Worm (Caenorhabditis elegans) whole organism, young adult: ENCODE measurements around the gene B0454.5.

ENCODE experiments used
- F55B11.4 ChIP-seq: sonication (generic microtip); optimal IDR thresholded peaks from 2 replicates; lab custom pipeline; 2016; ENCODE audit warnings: missing compliant biosample characterization, missing genetic modification characterization, borderline replicate concordance; ENCODE audit not compliant: insufficient read depth
- Y53F4B.3 ChIP-seq: fragments of 200-800 bp; sonication (Bioruptor generic); IDR thresholded peaks from 2 replicates; pipeline ENCODE4 v1.3.6; 2022; ENCODE audit warnings: missing genetic modification reagents, missing genetic modification characterization, missing compliant biosample characterization
- Y56A3A.18 ChIP-seq: fragments of 200-800 bp; sonication (Bioruptor generic); IDR thresholded peaks from 2 replicates; pipeline ENCODE4 v1.3.6; 2022; ENCODE audit warnings: missing genetic modification reagents, missing genetic modification characterization, missing compliant biosample characterization
- Y67H2A.10 ChIP-seq: fragments of 200-800 bp; sonication (Bioruptor generic); conservative IDR thresholded peaks from 2 replicates; pipeline ENCODE4 v1.3.6; 2022; ENCODE audit warnings: missing genetic modification reagents, missing genetic modification characterization, missing compliant biosample characterization
- attf-5 ChIP-seq: fragments of 200-800 bp; sonication (Bioruptor generic); optimal IDR thresholded peaks from 2 replicates; lab custom pipeline; 2018; ENCODE audit warnings: mild to moderate bottlenecking, missing genetic modification characterization, missing compliant biosample characterization
- attf-6 ChIP-seq: fragments of 200-800 bp; sonication (Bioruptor generic); IDR thresholded peaks from 2 replicates; pipeline ENCODE4 v1.3.6; 2022; ENCODE audit warnings: missing genetic modification reagents, missing genetic modification characterization, missing compliant biosample characterization
- bed-1 ChIP-seq: fragments of 200-800 bp; sonication (Bioruptor generic); IDR thresholded peaks from 2 replicates; pipeline ENCODE4 v1.3.6; 2022; ENCODE audit warnings: missing genetic modification reagents, missing genetic modification characterization, missing compliant biosample characterization
- ccch-3 ChIP-seq: fragments of 200-800 bp; sonication (Bioruptor generic); optimal IDR thresholded peaks from 2 replicates; lab custom pipeline; 2018; ENCODE audit warnings: mild to moderate bottlenecking, missing genetic modification characterization, missing compliant biosample characterization
- cebp-2 ChIP-seq: fragments of 200-800 bp; sonication (Bioruptor generic); IDR thresholded peaks from 2 replicates; pipeline ENCODE4 v1.3.6; 2022; ENCODE audit warnings: missing genetic modification characterization, missing compliant biosample characterization
- ceh-100 ChIP-seq: fragments of 200-800 bp; sonication (Bioruptor generic); IDR thresholded peaks from 2 replicates; pipeline ENCODE4 v1.3.6; 2022; ENCODE audit warnings: missing genetic modification reagents, missing genetic modification characterization, missing compliant biosample characterization
- ceh-40 ChIP-seq: fragments of 200-800 bp; sonication (Bioruptor generic); IDR thresholded peaks from 2 replicates; pipeline ENCODE4 v1.3.6; 2022; ENCODE audit warnings: missing genetic modification characterization, missing compliant biosample characterization
- dpl-1 ChIP-seq: fragments of 150-350 bp; optimal IDR thresholded peaks from 2 replicates; lab custom pipeline; 2014; ENCODE audit warnings: missing biosample characterization, missing genetic modification reagents, missing genetic modification characterization
- egl-18 ChIP-seq: fragments of 200-800 bp; sonication (Bioruptor generic); IDR thresholded peaks from 2 replicates; pipeline ENCODE4 v1.3.6; 2022; ENCODE audit warnings: missing genetic modification reagents, missing genetic modification characterization, missing compliant biosample characterization
- egl-44 ChIP-seq: fragments of 200-800 bp; sonication (Bioruptor generic); IDR thresholded peaks from 2 replicates; pipeline ENCODE4 v1.3.6; 2022; ENCODE audit warnings: missing genetic modification reagents, missing genetic modification characterization, missing compliant biosample characterization
- egrh-3 ChIP-seq: fragments of 200-800 bp; sonication (Bioruptor generic); IDR thresholded peaks from 2 replicates; pipeline ENCODE4 v1.3.6; 2022; ENCODE audit warnings: missing genetic modification reagents, missing genetic modification characterization, missing compliant biosample characterization
- hmg-1.2 ChIP-seq: fragments of 200-800 bp; sonication (Bioruptor generic); IDR thresholded peaks from 2 replicates; pipeline ENCODE4 v1.3.6; 2022; ENCODE audit warnings: missing genetic modification reagents, missing genetic modification characterization, missing compliant biosample characterization
- hsf-1 ChIP-seq: fragments of 200-800 bp; sonication (Bioruptor generic); IDR thresholded peaks from 2 replicates; pipeline ENCODE4 v1.3.6; 2022; ENCODE audit warnings: missing genetic modification reagents, missing genetic modification characterization, missing compliant biosample characterization
- lag-1 ChIP-seq: fragments of 200-800 bp; sonication (Bioruptor generic); IDR thresholded peaks from 2 replicates; pipeline ENCODE4 v1.3.6; 2022; ENCODE audit warnings: missing genetic modification reagents, missing genetic modification characterization, missing compliant biosample characterization
- let-526 ChIP-seq: fragments of 200-800 bp; sonication (Bioruptor generic); IDR thresholded peaks from 2 replicates; pipeline ENCODE4 v1.3.6; 2022; ENCODE audit warnings: missing genetic modification reagents, missing genetic modification characterization, missing compliant biosample characterization
- lin-26 ChIP-seq: fragments of 200-800 bp; sonication (Bioruptor generic); IDR thresholded peaks from 2 replicates; pipeline ENCODE4 v1.3.6; 2022; ENCODE audit warnings: missing genetic modification reagents, missing genetic modification characterization, missing compliant biosample characterization
- lin-35 ChIP-seq, 3 experiments: fragments of 150-350 bp in 2 of 3; sonication (generic microtip) in 1 of 3; optimal IDR thresholded peaks; 2 replicates each; lab custom pipeline; 2014 to 2018; ENCODE audit warnings: missing biosample characterization in 3 of 3, missing genetic modification characterization in 3 of 3, missing genetic modification reagents in 3 of 3
- lin-54 ChIP-seq: fragments of 200-800 bp; sonication (Bioruptor generic); optimal IDR thresholded peaks from 2 replicates; lab custom pipeline; 2018; ENCODE audit warnings: mild to moderate bottlenecking, missing genetic modification characterization, missing compliant biosample characterization
- lir-1 ChIP-seq: fragments of 200-800 bp; sonication (Bioruptor generic); conservative IDR thresholded peaks from 2 replicates; pipeline ENCODE4 v1.3.6; 2022; ENCODE audit warnings: missing genetic modification reagents, missing genetic modification characterization, missing compliant biosample characterization
- madf-6 ChIP-seq: fragments of 200-800 bp; sonication (Bioruptor generic); IDR thresholded peaks from 2 replicates; pipeline ENCODE4 v1.3.6; 2022; ENCODE audit warnings: missing genetic modification reagents, missing genetic modification characterization, missing compliant biosample characterization
- madf-8 ChIP-seq: fragments of 200-800 bp; sonication (Bioruptor generic); conservative IDR thresholded peaks from 2 replicates; pipeline ENCODE4 v1.3.6; 2022; ENCODE audit warnings: missing genetic modification reagents, missing genetic modification characterization, missing compliant biosample characterization
- mcd-1 ChIP-seq: fragments of 200-800 bp; sonication (Bioruptor generic); IDR thresholded peaks from 2 replicates; pipeline ENCODE4 v1.3.6; 2022; ENCODE audit warnings: missing genetic modification reagents, missing genetic modification characterization, missing compliant biosample characterization
- mes-4 ChIP-seq: sonication (generic microtip); optimal IDR thresholded peaks from 2 replicates; lab custom pipeline; 2016; ENCODE audit warnings: missing genotype, missing genetic modification characterization, missing compliant biosample characterization
- nfya-1 ChIP-seq: sonication (generic microtip); optimal IDR thresholded peaks from 2 replicates; lab custom pipeline; 2017; ENCODE audit warnings: antibody characterized with exemption, missing compliant biosample characterization, missing genetic modification characterization, borderline replicate concordance; ENCODE audit not compliant: insufficient read depth
- nfyb-1 ChIP-seq: fragments of 200-800 bp; sonication (Bioruptor generic); IDR thresholded peaks from 2 replicates; pipeline ENCODE4 v1.3.6; 2022; ENCODE audit warnings: missing genetic modification reagents, missing genetic modification characterization, missing compliant biosample characterization
- nhr-80 ChIP-seq: sonication (generic microtip); optimal IDR thresholded peaks from 2 replicates; lab custom pipeline; 2016; ENCODE audit warnings: missing genetic modification characterization, missing compliant biosample characterization
- pha-4 ChIP-seq: fragments of 150-350 bp; sonication (generic microtip); optimal IDR thresholded peaks from 2 replicates; lab custom pipeline; 2014; ENCODE audit warnings: missing biosample characterization, missing genetic modification reagents, missing genetic modification characterization
- rec-8 ChIP-seq, 2 experiments: sonication (generic microtip); optimal IDR thresholded peaks; 2 replicates each; lab custom pipeline; 2016; ENCODE audit warnings: mild to moderate bottlenecking in 2 of 2, missing genetic modification characterization in 2 of 2, missing genetic modification reagents in 2 of 2, missing genotype in 2 of 2, missing biosample characterization in 1 of 2, missing compliant biosample characterization in 1 of 2, moderate library complexity in 1 of 2
- rpc-1 ChIP-seq, 2 experiments: fragments of 150-350 bp in 1 of 2; sonication (generic microtip) in 1 of 2; optimal IDR thresholded peaks; 2 replicates each; lab custom pipeline; 2014 to 2018; ENCODE audit warnings: missing biosample characterization in 1 of 2, missing genetic modification characterization in 1 of 2, missing genetic modification reagents in 1 of 2, missing genotype in 1 of 2
- snpc-1.1 ChIP-seq: sonication (generic microtip); optimal IDR thresholded peaks from 2 replicates; lab custom pipeline; 2017; ENCODE audit warnings: missing genetic modification characterization, mild to moderate bottlenecking, missing compliant biosample characterization, antibody characterized with exemption, moderate library complexity, missing genotype, missing genetic modification reagents; ENCODE audit not compliant: insufficient read depth
- snpc-1.3 ChIP-seq: sonication (generic microtip); optimal IDR thresholded peaks from 2 replicates; lab custom pipeline; 2017; ENCODE audit warnings: missing genetic modification characterization, mild to moderate bottlenecking, missing compliant biosample characterization, antibody characterized with exemption, moderate library complexity, missing genotype, missing genetic modification reagents; ENCODE audit not compliant: insufficient read depth
- snpc-3.4 ChIP-seq: sonication (generic microtip); optimal IDR thresholded peaks from 2 replicates; lab custom pipeline; 2017; ENCODE audit warnings: missing genetic modification characterization, mild to moderate bottlenecking, missing compliant biosample characterization, antibody characterized with exemption, moderate library complexity, missing genotype, missing genetic modification reagents
- snpc-4 ChIP-seq, 5 experiments: fragments of 150-350 bp in 1 of 5; sonication (generic microtip) in 4 of 5; optimal IDR thresholded peaks; 2 replicates each; lab custom pipeline; 2014 to 2018; ENCODE audit warnings: missing genetic modification characterization in 5 of 5, missing biosample characterization in 3 of 5, antibody characterized with exemption in 2 of 5, mild to moderate bottlenecking in 2 of 5, missing compliant biosample characterization in 2 of 5, missing genotype in 2 of 5, moderate library complexity in 2 of 5, missing genetic modification reagents in 1 of 5
- unc-130 ChIP-seq: sonication (generic microtip); optimal IDR thresholded peaks from 2 replicates; lab custom pipeline; 2016; ENCODE audit warnings: missing genetic modification reagents, missing genetic modification characterization, missing compliant biosample characterization
- xnd-1 ChIP-seq: sonication (generic microtip); optimal IDR thresholded peaks from 2 replicates; lab custom pipeline; 2016; ENCODE audit warnings: missing genotype, missing genetic modification reagents, missing genetic modification characterization, missing compliant biosample characterization
- zfh-2 ChIP-seq: fragments of 200-800 bp; sonication (Bioruptor generic); conservative IDR thresholded peaks from 2 replicates; pipeline ENCODE4 v1.3.6; 2022; ENCODE audit warnings: missing genetic modification reagents, missing genetic modification characterization, missing compliant biosample characterization
- ztf-18 ChIP-seq: sonication (generic microtip); optimal IDR thresholded peaks from 2 replicates; lab custom pipeline; 2016; ENCODE audit warnings: missing genotype, mild to moderate bottlenecking, missing genetic modification characterization, missing compliant biosample characterization
- ztf-22 ChIP-seq: fragments of 200-800 bp; sonication (Bioruptor generic); optimal IDR thresholded peaks from 2 replicates; lab custom pipeline; 2018; ENCODE audit warnings: mild to moderate bottlenecking, missing genetic modification characterization, moderate library complexity, missing compliant biosample characterization
- ztf-28 ChIP-seq: fragments of 200-800 bp; sonication (Bioruptor generic); IDR thresholded peaks from 2 replicates; pipeline ENCODE4 v1.3.6; 2022; ENCODE audit warnings: missing genetic modification reagents, missing genetic modification characterization, missing compliant biosample characterization
- ztf-6 ChIP-seq: fragments of 200-800 bp; sonication (Bioruptor generic); IDR thresholded peaks from 2 replicates; pipeline ENCODE4 v1.3.6; 2022; ENCODE audit warnings: missing genetic modification reagents, missing genetic modification characterization, missing compliant biosample characterization

Gene B0454.5

DNA sequence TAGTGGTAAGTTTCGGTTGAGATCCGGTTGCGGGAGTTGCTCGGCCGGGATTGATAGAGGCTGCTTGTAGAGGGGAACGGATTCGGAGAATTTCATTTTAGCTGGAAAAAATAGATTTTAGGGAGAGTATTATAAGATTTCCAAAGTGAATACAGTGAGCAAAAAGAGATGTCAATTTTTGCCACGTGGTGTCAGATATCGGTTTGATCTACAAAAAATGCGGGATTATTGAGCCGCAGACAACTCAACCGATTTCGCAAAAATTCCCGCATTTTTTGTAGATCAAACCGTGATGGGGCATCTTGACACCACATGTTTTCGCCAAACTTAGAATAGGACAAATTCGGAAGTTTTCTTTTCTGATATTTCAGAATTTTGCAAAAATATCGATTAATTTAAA, 15.6 kb downstream of the B0454.5 start, which contains the start of gene lido-13:
Gene lido-13, minus strand, starts transcription at position 101 of the 400 bp plus-strand sequence.
- no peak for TF ChIP-seq snpc-1.1 (tag; lab: Kevin White, UChicago)
- TF ChIP-seq nhr-80 (tag; lab: Kevin White, UChicago): no peak
- TF ChIP-seq madf-6 (GFP tag; lab: Robert Waterston, UW): peak; percentile 38; the same call in 1 of the 2 replicates
- TF ChIP-seq mes-4 (tag; lab: Kevin White, UChicago): no peak
- TF ChIP-seq Y56A3A.18 (GFP tag; lab: Robert Waterston, UW): no peak
- TF ChIP-seq hmg-1.2 (GFP tag; lab: Robert Waterston, UW): no peak
- TF ChIP-seq unc-130 (GFP tag; lab: Kevin White, UChicago): no peak

- TF ChIP-seq Y67H2A.10 (GFP tag; lab: Robert Waterston, UW) (no peak), nfyb-1 (GFP tag; lab: Robert Waterston, UW) (no peak), nfya-1 (tag; lab: Kevin White, UChicago) (no peak), mcd-1 (GFP tag; lab: Robert Waterston, UW) (0 out of 2 replicates have a peak, but pooled peaks have one; percentile 8), cebp-2 (GFP tag; lab: Robert Waterston, UW) (0 out of 2 replicates have a peak, but pooled peaks have one; percentile 49), lin-54 (no peak), ztf-18 (no peak), ceh-100 (GFP tag; lab: Robert Waterston, UW) (no peak), zfh-2 (GFP tag; lab: Robert Waterston, UW) (peak; percentile 89), madf-6 (GFP tag; lab: Robert Waterston, UW) (0 out of 2 replicates have a peak, but pooled peaks have one; percentile 0), bed-1 (no peak), snpc-1.3 (tag; lab: Kevin White, UChicago) (no peak), attf-6 (GFP tag; lab: Robert Waterston, UW) (no peak), rec-8 (tag; optimal IDR thresholded peaks at IDR 0.05; lab: Kevin White, UChicago) (no peak), F55B11.4 (tag; lab: Kevin White, UChicago) (no peak), let-526 (no peak), hsf-1 (0 out of 2 replicates have a peak, but pooled peaks have one; percentile 41), ceh-40 (GFP tag; lab: Robert Waterston, UW) (no peak), xnd-1 (tag; lab: Kevin White, UChicago) (no peak), egl-44 (GFP tag; lab: Robert Waterston, UW) (no peak), lir-1 (no peak), snpc-1.1 (tag; lab: Kevin White, UChicago) (no peak), egrh-3 (peak; percentile 53; the same call in 1 of the 2 replicates), hmg-1.2 (GFP tag; lab: Robert Waterston, UW) (peak; percentile 96), Y53F4B.3 (GFP tag; lab: Robert Waterston, UW) (no peak), ccch-3 (GFP tag; lab: Kevin White, UChicago) (no peak), ztf-6 (GFP tag; lab: Robert Waterston, UW) (no peak), pha-4 (no peak)
Observed at ce11 chrII:3054622-3055021, 16.0 kb downstream of the B0454.5 start.

DNA sequence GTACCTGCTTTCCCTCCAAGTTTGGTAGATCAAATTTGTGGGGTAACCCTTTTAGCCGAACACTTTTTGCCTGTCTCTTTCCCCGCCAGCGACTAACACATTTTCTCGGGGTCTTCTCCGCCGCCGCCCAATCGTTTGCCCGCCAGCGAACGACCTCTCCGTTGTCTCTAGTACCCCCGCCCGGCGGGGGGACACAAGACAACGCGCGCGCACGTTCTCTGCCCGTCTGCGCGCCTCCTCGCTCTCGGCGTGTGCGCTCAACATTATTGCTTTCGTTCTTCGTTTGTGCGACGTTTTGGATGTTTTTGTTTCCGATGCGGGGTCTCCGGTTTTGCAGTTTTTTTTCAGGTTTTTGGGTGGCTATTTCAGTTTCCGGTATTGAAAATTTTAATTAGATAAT, 16.9 kb downstream of the B0454.5 start:
- 0 out of 2 replicates have a peak, but pooled peaks have one; percentile 29 for TF ChIP-seq egl-18 (GFP tag; lab: Robert Waterston, UW)
- no peak for TF ChIP-seq rpc-1 (optimal IDR thresholded peaks at IDR 0.05; lab: Kevin White, UChicago)
- no peak for TF ChIP-seq rpc-1 (tag; optimal IDR thresholded peaks at IDR 0.05; lab: Kevin White, UChicago)
- TF ChIP-seq attf-5 (GFP tag; lab: Kevin White, UChicago): peak; percentile 23
- TF ChIP-seq madf-8 (GFP tag; lab: Robert Waterston, UW): 0 out of 2 replicates have a peak, but pooled peaks have one; percentile 21
- TF ChIP-seq nfyb-1 (GFP tag; lab: Robert Waterston, UW): no peak
- no peak for TF ChIP-seq ztf-22
- no peak for TF ChIP-seq lin-35 (GFP tag; optimal IDR thresholded peaks at IDR 0.05; lab: Kevin White, UChicago)
- 0 out of 2 replicates have a peak, but pooled peaks have one; percentile 19 for TF ChIP-seq lag-1
- TF ChIP-seq nhr-80 (tag; lab: Kevin White, UChicago): peak; percentile 20
- no peak for TF ChIP-seq snpc-4 (GFP tag; optimal IDR thresholded peaks at IDR 0.05; lab: Kevin White, UChicago)
- no peak for TF ChIP-seq snpc-4 (tag; optimal IDR thresholded peaks at IDR 0.05; lab: Kevin White, UChicago)
- TF ChIP-seq ztf-28: no peak
- TF ChIP-seq dpl-1: no peak
- TF ChIP-seq snpc-3.4: no peak
- TF ChIP-seq lin-26: no peak
